Worm (Caenorhabditis elegans) whole organism, L4 larva: ENCODE measurements around the gene ajm-1.

Source experiments
- D1046.2 ChIP-seq: fragments of 200-800 bp; sonication (Bioruptor generic); IDR thresholded peaks from 2 replicates; pipeline ENCODE4 v1.3.6; 2022; ENCODE audit warnings: missing genetic modification characterization, missing compliant biosample characterization
- ceh-44 ChIP-seq: fragments of 200-800 bp; sonication (Bioruptor generic); IDR thresholded peaks from 2 replicates; pipeline ENCODE4 v1.3.6; 2022; ENCODE audit warnings: missing genetic modification reagents, missing genetic modification characterization, missing compliant biosample characterization
- dve-1 ChIP-seq: sonication (generic microtip); optimal IDR thresholded peaks from 2 replicates; lab custom pipeline; 2017; ENCODE audit warnings: antibody characterized with exemption, mild to moderate bottlenecking, missing genetic modification characterization, missing compliant biosample characterization; ENCODE audit not compliant: insufficient read depth
- lsy-2 ChIP-seq, 2 experiments: fragments of 150-350 bp in 1 of 2; sonication (generic microtip) in 1 of 2; optimal IDR thresholded peaks; 2 replicates each; lab custom pipeline; 2014 to 2017; ENCODE audit warnings: missing biosample characterization in 2 of 2, missing genetic modification characterization in 2 of 2
- madf-5 ChIP-seq, 2 experiments: fragments of 200-800 bp; sonication (Bioruptor generic); IDR thresholded peaks; 2 replicates each; pipeline ENCODE4 v1.3.6; 2022; ENCODE audit warnings: missing compliant biosample characterization in 2 of 2, missing genetic modification characterization in 2 of 2
- mes-2 ChIP-seq: sonication (generic microtip); optimal IDR thresholded peaks from 2 replicates; lab custom pipeline; 2016; ENCODE audit warnings: missing genotype, mild to moderate bottlenecking, missing genetic modification characterization, missing compliant biosample characterization; ENCODE audit not compliant: poor library complexity, severe bottlenecking
- nhr-102 ChIP-seq: sonication (generic microtip); optimal IDR thresholded peaks from 2 replicates; lab custom pipeline; 2016; ENCODE audit warnings: mild to moderate bottlenecking, missing genetic modification characterization, moderate library complexity, missing compliant biosample characterization
- nhr-11 ChIP-seq: fragments of 150-350 bp; optimal IDR thresholded peaks from 2 replicates; lab custom pipeline; 2014; ENCODE audit warnings: missing biosample characterization, missing genetic modification characterization
- nhr-76 ChIP-seq: fragments of 150-350 bp; optimal IDR thresholded peaks from 2 replicates; lab custom pipeline; 2014; ENCODE audit warnings: missing biosample characterization, missing genetic modification characterization
- pha-4 ChIP-seq, 2 experiments: fragments of 150-350 bp in 1 of 2; fragments of 200-800 bp in 1 of 2; sonication (Bioruptor generic) in 1 of 2; IDR thresholded peaks in 1 of 2; optimal IDR thresholded peaks in 1 of 2; 2 replicates each; pipeline versions ENCODE4 v1.3.6 to Lab custom; 2014 to 2022; ENCODE audit warnings: missing genetic modification characterization in 2 of 2, missing genetic modification reagents in 2 of 2, missing biosample characterization in 1 of 2, missing compliant biosample characterization in 1 of 2
- pqm-1 ChIP-seq: sonication (generic microtip); optimal IDR thresholded peaks from 2 replicates; lab custom pipeline; 2017; ENCODE audit warnings: missing biosample characterization, missing genetic modification characterization
- zag-1 ChIP-seq: fragments of 150-350 bp; optimal IDR thresholded peaks from 2 replicates; lab custom pipeline; 2014; ENCODE audit warnings: missing biosample characterization, missing genetic modification characterization

- TF ChIP-seq D1046.2 (GFP tag; lab: Robert Waterston, UW) (no peak), nhr-102 (tag; lab: Kevin White, UChicago) (no peak), dve-1 (tag; lab: Kevin White, UChicago) (no peak), nhr-76 (no peak), pqm-1 (tag; lab: Kevin White, UChicago) (no peak), nhr-11 (tag; lab: Kevin White, UChicago) (no peak), ceh-44 (GFP tag; lab: Robert Waterston, UW) (no peak), lsy-2 (tag; optimal IDR thresholded peaks at IDR 0.05; lab: Kevin White, UChicago) (no peak), mes-2 (tag; lab: Kevin White, UChicago) (no peak), zag-1 (tag; lab: Kevin White, UChicago) (no peak), madf-5 (GFP tag; IDR thresholded peaks at IDR 0.05; lab: Robert Waterston, UW) (no peak), pha-4 (GFP tag; IDR thresholded peaks at IDR 0.05; lab: Robert Waterston, UW) (no peak), pha-4 (tag; optimal IDR thresholded peaks at IDR 0.05; lab: Kevin White, UChicago) (no peak)
Observed at ce11 chrX:9062523-9062922, 20.2 kb upstream of the ajm-1 start, which contains the start of gene F47E1.4.
